Fruit fly (Drosophila melanogaster) whole organism, embryonic: Measurements from ENCODE around the gene RabX4.
A peak's percentile ranks its signal among the peaks of the same experiment; 100 is the strongest.

Experiments used
- Atf-2 ChIP-seq: fragments of 200-800 bp; sonication (Bioruptor generic); optimal IDR thresholded peaks from 2 replicates; lab custom pipeline; 2016; ENCODE audit warnings: missing biosample characterization, missing genetic modification characterization
- B-H1 ChIP-seq: fragments of 200-800 bp; sonication (Bioruptor generic); IDR thresholded peaks from 3 replicates; pipeline ENCODE4 v1.3.6; 2022; ENCODE audit warnings: missing biosample characterization, missing genetic modification characterization
- CG1024 ChIP-seq: fragments of 200-800 bp; sonication (Bioruptor generic); IDR thresholded peaks from 2 replicates; pipeline ENCODE4 v1.3.6; 2022; ENCODE audit warnings: missing biosample characterization, missing genetic modification characterization
- CG10321 ChIP-seq: fragments of 200-800 bp; sonication (Bioruptor generic); IDR thresholded peaks from 2 replicates; pipeline ENCODE4 v1.3.6; 2022; ENCODE audit warnings: missing biosample characterization, missing genetic modification characterization
- CG13424 ChIP-seq: fragments of 200-800 bp; sonication (Bioruptor generic); optimal IDR thresholded peaks from 2 replicates; lab custom pipeline; 2019; ENCODE audit warnings: missing biosample characterization, mild to moderate bottlenecking, missing genetic modification characterization, moderate library complexity
- CG14441 ChIP-seq: fragments of 200-800 bp; sonication (Bioruptor generic); IDR thresholded peaks from 2 replicates; pipeline ENCODE4 v1.3.6; 2022; ENCODE audit warnings: missing biosample characterization, missing genetic modification characterization
- CG14965 ChIP-seq: fragments of 200-800 bp; sonication (Bioruptor generic); optimal IDR thresholded peaks from 2 replicates; lab custom pipeline; 2016; ENCODE audit warnings: missing biosample characterization, missing genetic modification characterization, borderline replicate concordance
- CG16813 ChIP-seq: fragments of 200-800 bp; sonication (Bioruptor generic); IDR thresholded peaks from 3 replicates; pipeline ENCODE4 v1.3.6; 2022; ENCODE audit warnings: missing biosample characterization, missing genetic modification characterization; ENCODE audit not compliant: partially characterized antibody
- CG2889 ChIP-seq: fragments of 200-800 bp; sonication (Bioruptor generic); IDR thresholded peaks from 3 replicates; pipeline ENCODE4 v1.3.6; 2022; ENCODE audit warnings: missing biosample characterization, missing genetic modification characterization
- CG3065 ChIP-seq: fragments of 200-800 bp; sonication (Bioruptor generic); optimal IDR thresholded peaks from 2 replicates; lab custom pipeline; 2016; ENCODE audit warnings: missing biosample characterization, missing genetic modification characterization
- CG31388 ChIP-seq: fragments of 200-800 bp; sonication (Bioruptor generic); optimal IDR thresholded peaks from 2 replicates; lab custom pipeline; 2016; ENCODE audit warnings: missing biosample characterization, missing genetic modification characterization
- CG31441 ChIP-seq: fragments of 200-800 bp; sonication (Bioruptor generic); IDR thresholded peaks from 2 replicates; pipeline ENCODE4 v1.3.6; 2022; ENCODE audit warnings: missing biosample characterization, missing genetic modification characterization
- CG34422 ChIP-seq: fragments of 200-800 bp; sonication (Bioruptor generic); IDR thresholded peaks from 3 replicates; pipeline ENCODE4 v1.3.6; 2022; ENCODE audit warnings: missing biosample characterization, missing genetic modification characterization
- CG3838 ChIP-seq: fragments of 200-800 bp; sonication (Bioruptor generic); optimal IDR thresholded peaks from 3 replicates; lab custom pipeline; 2016; ENCODE audit warnings: missing biosample characterization, missing genetic modification characterization
- CG4328 ChIP-seq: fragments of 200-800 bp; sonication (Bioruptor generic); optimal IDR thresholded peaks from 3 replicates; lab custom pipeline; 2017; ENCODE audit warnings: missing biosample characterization, missing genetic modification reagents, missing genetic modification characterization
- CG43689 ChIP-seq: fragments of 200-800 bp; sonication (Bioruptor generic); IDR thresholded peaks from 2 replicates; pipeline ENCODE4 v1.3.6; 2022; ENCODE audit warnings: missing biosample characterization, missing genetic modification characterization
- CG7786 ChIP-seq: fragments of 200-800 bp; sonication (Bioruptor generic); optimal IDR thresholded peaks from 2 replicates; lab custom pipeline; 2016; ENCODE audit warnings: missing biosample characterization, missing genetic modification characterization
- CG8359 ChIP-seq: fragments of 200-800 bp; sonication (Bioruptor generic); optimal IDR thresholded peaks from 2 replicates; lab custom pipeline; 2017; ENCODE audit warnings: missing biosample characterization, mild to moderate bottlenecking, missing genetic modification characterization, borderline replicate concordance
- CG8924 ChIP-seq: fragments of 200-800 bp; optimal IDR thresholded peaks from 3 replicates; lab custom pipeline; 2019; ENCODE audit warnings: missing biosample characterization, mild to moderate bottlenecking, missing genetic modification characterization, moderate library complexity
- Chrac-16 ChIP-seq: fragments of 200-800 bp; sonication (Bioruptor generic); optimal IDR thresholded peaks from 3 replicates; lab custom pipeline; 2016; ENCODE audit warnings: missing biosample characterization, missing genetic modification characterization
- Elba2 ChIP-seq: fragments of 200-800 bp; sonication (Bioruptor generic); optimal IDR thresholded peaks from 3 replicates; lab custom pipeline; 2016; ENCODE audit warnings: missing biosample characterization, missing genetic modification characterization
- Fer1 ChIP-seq: fragments of 200-800 bp; sonication (Bioruptor generic); optimal IDR thresholded peaks from 2 replicates; lab custom pipeline; 2017; ENCODE audit warnings: missing biosample characterization, mild to moderate bottlenecking, missing genetic modification characterization
- Jarid2 ChIP-seq: fragments of 200-800 bp; sonication (Bioruptor generic); optimal IDR thresholded peaks from 3 replicates; lab custom pipeline; 2017; ENCODE audit warnings: mild to moderate bottlenecking, missing biosample characterization, missing genetic modification reagents, missing genetic modification characterization
- Lim3 ChIP-seq: fragments of 200-800 bp; sonication (Bioruptor generic); IDR thresholded peaks from 2 replicates; pipeline ENCODE4 v1.3.6; 2022; ENCODE audit warnings: missing biosample characterization, missing genetic modification characterization
- MBD-R2 ChIP-seq: fragments of 200-800 bp; sonication (Bioruptor generic); IDR thresholded peaks from 2 replicates; pipeline ENCODE4 v1.3.6; 2022; ENCODE audit warnings: missing biosample characterization, missing genetic modification characterization
- Max ChIP-seq: fragments of 200-800 bp; sonication (Bioruptor generic); optimal IDR thresholded peaks from 2 replicates; lab custom pipeline; 2016; ENCODE audit warnings: missing biosample characterization, mild to moderate bottlenecking, missing genetic modification characterization
- NC2β ChIP-seq: fragments of 200-800 bp; sonication (Bioruptor generic); optimal IDR thresholded peaks from 2 replicates; lab custom pipeline; 2016; ENCODE audit warnings: missing biosample characterization, missing genetic modification characterization
- Pdp1 ChIP-seq, 2 experiments: fragments of 200-800 bp; sonication (Bioruptor generic); optimal IDR thresholded peaks; 3 replicates each; lab custom pipeline; 2016; ENCODE audit warnings: missing biosample characterization in 2 of 2, missing genetic modification characterization in 2 of 2, mild to moderate bottlenecking in 1 of 2, moderate library complexity in 1 of 2
- Spps ChIP-seq: fragments of 200-800 bp; sonication (Bioruptor generic); optimal IDR thresholded peaks from 2 replicates; lab custom pipeline; 2018; ENCODE audit warnings: missing biosample characterization, mild to moderate bottlenecking, missing genetic modification characterization
- Stat92E ChIP-seq, 3 experiments: fragments of >200 bp in 2 of 3; fragments of 200-800 bp in 1 of 3; sonication (Bioruptor generic) in 1 of 3; optimal IDR thresholded peaks; 2 replicates each; lab custom pipeline; 2017 to 2019; ENCODE audit warnings: missing biosample characterization in 3 of 3, missing genetic modification characterization in 3 of 3, mild to moderate bottlenecking in 1 of 3, moderate library complexity in 1 of 3
- YL-1 ChIP-seq: fragments of 200-800 bp; sonication (Bioruptor generic); optimal IDR thresholded peaks from 3 replicates; lab custom pipeline; 2017; ENCODE audit warnings: missing biosample characterization, mild to moderate bottlenecking, missing genetic modification characterization
- abd-A ChIP-seq: fragments of 200-800 bp; sonication (Bioruptor generic); optimal IDR thresholded peaks from 3 replicates; lab custom pipeline; 2019; ENCODE audit warnings: missing biosample characterization, mild to moderate bottlenecking, missing genetic modification characterization, moderate library complexity
- bigmax ChIP-seq: fragments of 200-800 bp; sonication (Bioruptor generic); optimal IDR thresholded peaks from 2 replicates; lab custom pipeline; 2018; ENCODE audit warnings: missing biosample characterization, mild to moderate bottlenecking, missing genetic modification characterization
- br ChIP-seq: fragments of >200 bp; optimal IDR thresholded peaks from 2 replicates; lab custom pipeline; 2017
- bsh ChIP-seq, 2 experiments: fragments of 200-800 bp; sonication (Bioruptor generic); optimal IDR thresholded peaks; 2 replicates each; lab custom pipeline; 2017 to 2018; ENCODE audit warnings: mild to moderate bottlenecking in 2 of 2, missing biosample characterization in 2 of 2, missing genetic modification characterization in 2 of 2, moderate library complexity in 1 of 2
- cg ChIP-seq: fragments of 200-800 bp; sonication (Bioruptor generic); optimal IDR thresholded peaks from 3 replicates; lab custom pipeline; 2019; ENCODE audit warnings: missing biosample characterization, mild to moderate bottlenecking, missing genetic modification characterization, moderate library complexity
- chn ChIP-seq: fragments of 200-800 bp; sonication (Bioruptor generic); optimal IDR thresholded peaks from 2 replicates; lab custom pipeline; 2016; ENCODE audit warnings: missing biosample characterization, missing genetic modification characterization
- ci ChIP-seq: fragments of 200-800 bp; sonication (Bioruptor generic); IDR thresholded peaks from 3 replicates; pipeline ENCODE4 v1.3.6; 2022; ENCODE audit warnings: missing biosample characterization, missing genetic modification characterization
- dan ChIP-seq: fragments of 200-800 bp; sonication (Bioruptor generic); IDR thresholded peaks from 2 replicates; pipeline ENCODE4 v1.3.6; 2022; ENCODE audit warnings: missing biosample characterization, missing genetic modification characterization
- dmrt99B ChIP-seq: fragments of 200-800 bp; sonication (Bioruptor generic); optimal IDR thresholded peaks from 2 replicates; lab custom pipeline; 2018; ENCODE audit warnings: missing biosample characterization, mild to moderate bottlenecking, missing genetic modification characterization, moderate library complexity
- ems ChIP-seq: fragments of 200-800 bp; sonication (Bioruptor generic); optimal IDR thresholded peaks from 3 replicates; lab custom pipeline; 2016; ENCODE audit warnings: missing biosample characterization, missing genetic modification characterization
- grn ChIP-seq: fragments of 200-800 bp; sonication (Bioruptor generic); optimal IDR thresholded peaks from 3 replicates; lab custom pipeline; 2017; ENCODE audit warnings: missing biosample characterization, missing genetic modification characterization
- gsb-n ChIP-seq: fragments of 200-800 bp; sonication (Bioruptor generic); optimal IDR thresholded peaks from 3 replicates; lab custom pipeline; 2018; ENCODE audit warnings: missing biosample characterization, mild to moderate bottlenecking, missing genetic modification characterization
- gt ChIP-seq: fragments of 200-800 bp; sonication (Bioruptor generic); IDR thresholded peaks from 2 replicates; pipeline ENCODE4 v1.3.6; 2022; ENCODE audit warnings: missing biosample characterization, missing genetic modification characterization
- odd ChIP-seq: fragments of 200-800 bp; sonication (Bioruptor generic); optimal IDR thresholded peaks from 2 replicates; lab custom pipeline; 2017; ENCODE audit warnings: missing biosample characterization, mild to moderate bottlenecking, missing genetic modification characterization
- pros ChIP-seq: fragments of 200-800 bp; sonication (Bioruptor generic); optimal IDR thresholded peaks from 3 replicates; lab custom pipeline; 2019; ENCODE audit warnings: missing biosample characterization, mild to moderate bottlenecking, missing genetic modification characterization, moderate library complexity
- sc ChIP-seq, 3 experiments: fragments of >200 bp in 2 of 3; fragments of 200-800 bp in 1 of 3; sonication (Bioruptor generic) in 1 of 3; optimal IDR thresholded peaks; 2 replicates in 2 of 3; 3 replicates in 1 of 3; lab custom pipeline; 2017; ENCODE audit warnings: mild to moderate bottlenecking in 1 of 3, missing biosample characterization in 1 of 3, missing genetic modification characterization in 1 of 3, missing genetic modification reagents in 1 of 3
- sim ChIP-seq: fragments of 200-800 bp; sonication (Bioruptor generic); IDR thresholded peaks from 2 replicates; pipeline ENCODE4 v1.3.6; 2022; ENCODE audit warnings: missing biosample characterization, missing genetic modification characterization
- vnd ChIP-seq: fragments of 200-800 bp; sonication (Bioruptor generic); IDR thresholded peaks from 3 replicates; pipeline ENCODE4 v1.3.6; 2022; ENCODE audit warnings: missing biosample characterization, missing genetic modification characterization; ENCODE audit not compliant: partially characterized antibody
- zen2 ChIP-seq: fragments of 200-800 bp; sonication (Bioruptor generic); IDR thresholded peaks from 3 replicates; pipeline ENCODE4 v1.3.6; 2022; ENCODE audit warnings: missing biosample characterization, missing genetic modification characterization; ENCODE audit not compliant: partially characterized antibody
- zfh2 ChIP-seq: fragments of 200-800 bp; sonication (Bioruptor generic); optimal IDR thresholded peaks from 2 replicates; lab custom pipeline; 2016; ENCODE audit warnings: missing biosample characterization, missing genetic modification characterization

The RabX4 gene

dm6 chr3R:24850420-24850819 lies 22.2 kb upstream of the RabX4 start, which contains the start of gene CG7006 (continued):
- peak; percentile 43 for TF ChIP-seq CG13424 (tag; lab: Kevin White, UChicago)
- no peak for TF ChIP-seq pros (GFP tag; lab: Kevin White, UChicago)
- peak; percentile 88 for TF ChIP-seq Max (GFP tag; lab: Kevin White, UChicago)
- TF ChIP-seq dan (GFP tag; lab: Robert Waterston, UW) = no peak
- TF ChIP-seq CG10321 (GFP tag; lab: Robert Waterston, UW) = no peak
- no peak for TF ChIP-seq CG14441 (GFP tag; lab: Robert Waterston, UW)
- TF ChIP-seq abd-A (tag; lab: Kevin White, UChicago) = no peak
- TF ChIP-seq odd = no peak
- TF ChIP-seq gt (GFP tag; lab: Robert Waterston, UW) = no peak; the same call in 1 of the 2 replicates
- peak; percentile 45 for TF ChIP-seq YL-1 (GFP tag; lab: Kevin White, UChicago)
- peak; percentile 33 for TF ChIP-seq CG14965 (GFP tag; lab: Kevin White, UChicago)
- peak; percentile 81 for TF ChIP-seq MBD-R2 (GFP tag; lab: Robert Waterston, UW)
- TF ChIP-seq ci (GFP tag; lab: Robert Waterston, UW) = peak; percentile 77
- TF ChIP-seq zen2 (GFP tag; lab: Robert Waterston, UW) = no peak; the same call in 2 of the 3 replicates
- TF ChIP-seq sim (GFP tag; lab: Robert Waterston, UW) = no peak
- no peak for TF ChIP-seq bigmax (GFP tag; lab: Kevin White, UChicago)
- TF ChIP-seq CG43689 = no peak
- no peak for TF ChIP-seq gsb-n (tag; lab: Kevin White, UChicago)
- TF ChIP-seq Lim3 (GFP tag; lab: Robert Waterston, UW) = no peak
- peak; percentile 49 for TF ChIP-seq CG34422 (GFP tag; lab: Robert Waterston, UW)
- peak; percentile 80 for TF ChIP-seq NC2β (GFP tag; lab: Kevin White, UChicago)
- TF ChIP-seq Fer1 (GFP tag; lab: Kevin White, UChicago) = no peak
- peak; percentile 65 to 78 for TF ChIP-seq Pdp1 (GFP tag; optimal IDR thresholded peaks at IDR 0.05; lab: Kevin White, UChicago)
- TF ChIP-seq CG3065 (GFP tag; lab: Kevin White, UChicago) = peak; percentile 49
- TF ChIP-seq Spps = no peak
- TF ChIP-seq CG2889 = no peak
- peak; percentile 70 for TF ChIP-seq Chrac-16
- TF ChIP-seq zfh2 (GFP tag; lab: Kevin White, UChicago) = peak; percentile 91
- TF ChIP-seq vnd (GFP tag; lab: Robert Waterston, UW) = peak; percentile 55; the same call in 2 of the 3 replicates
- TF ChIP-seq br (lab: Kevin White, UChicago) = no peak
- peak; percentile 85 for TF ChIP-seq CG7786 (GFP tag; lab: Kevin White, UChicago)
- no peak for TF ChIP-seq CG1024 (GFP tag; lab: Robert Waterston, UW)
- peak; percentile 1 for TF ChIP-seq CG31388 (GFP tag; lab: Kevin White, UChicago)
- TF ChIP-seq bsh (GFP tag; optimal IDR thresholded peaks at IDR 0.05; lab: Kevin White, UChicago) = no peak
- no peak for TF ChIP-seq sc (optimal IDR thresholded peaks at IDR 0.05; lab: Kevin White, UChicago)
- no peak for TF ChIP-seq sc (GFP tag; optimal IDR thresholded peaks at IDR 0.05; lab: Kevin White, UChicago)
- no peak for TF ChIP-seq CG8359 (GFP tag; lab: Kevin White, UChicago)
- peak; percentile 7 for TF ChIP-seq Jarid2
- peak; percentile 69 for TF ChIP-seq ems
- TF ChIP-seq CG4328 = peak; percentile 46
- TF ChIP-seq CG8924 = no peak
- no peak for TF ChIP-seq CG3838 (GFP tag; lab: Kevin White, UChicago)
- TF ChIP-seq chn (GFP tag; lab: Kevin White, UChicago) = peak; percentile 68
- peak; percentile 58 for TF ChIP-seq Atf-2 (GFP tag; lab: Kevin White, UChicago)
- no peak for TF ChIP-seq dmrt99B (tag; lab: Kevin White, UChicago)
- TF ChIP-seq grn = no peak
- no peak for TF ChIP-seq B-H1
- no peak; the same call in 1 of the 2 replicates for TF ChIP-seq CG31441 (GFP tag; lab: Robert Waterston, UW)
- peak; percentile 79 for TF ChIP-seq CG16813
- no peak for TF ChIP-seq cg (GFP tag; lab: Kevin White, UChicago)
- no peak for TF ChIP-seq Stat92E (GFP tag; optimal IDR thresholded peaks at IDR 0.05; lab: Kevin White, UChicago)
- peak; percentile 10 for TF ChIP-seq Elba2
